Worm (Caenorhabditis elegans): ENCODE measurements around the gene C41H7.2.

DNA sequence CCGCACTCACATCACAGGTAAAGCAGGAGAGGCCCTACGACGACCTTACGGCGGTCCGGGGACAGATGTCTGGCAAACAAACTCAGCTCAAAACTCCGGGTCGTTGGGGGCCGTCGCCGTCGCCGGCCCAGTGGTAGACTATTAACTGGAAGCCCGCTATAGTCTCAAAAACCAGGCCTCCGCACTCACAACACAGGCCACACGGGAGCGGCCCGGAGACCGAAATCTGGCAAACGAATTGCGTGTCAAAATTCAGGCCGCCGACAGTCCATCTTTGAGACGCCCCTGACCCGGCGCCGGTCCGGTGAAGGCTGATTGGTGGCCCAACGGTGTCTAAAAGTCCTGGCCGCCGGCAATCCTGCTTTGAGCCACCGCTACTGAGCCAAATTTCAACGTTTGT lies 30.8 kb downstream of the C41H7.2 start:
- TF ChIP-seq nhr-28 (tag; optimal IDR thresholded peaks at IDR 0.05) (no peak), rnt-1 (tag; optimal IDR thresholded peaks at IDR 0.05) (no peak), ama-1 (optimal IDR thresholded peaks at IDR 0.05) (no peak), nhr-19 (GFP tag; conservative IDR thresholded peaks at IDR 0.05) (no peak)

Measured in whole organism, L1 larva.